Worm (Caenorhabditis elegans) whole organism, young adult: ENCODE data around the gene cft-1.

Source experiments
- B0336.3 ChIP-seq: fragments of 200-800 bp; sonication (Bioruptor generic); IDR thresholded peaks from 2 replicates; pipeline ENCODE4 v1.3.6; 2022; ENCODE audit warnings: missing genetic modification characterization, missing compliant biosample characterization
- F23B12.7 ChIP-seq: sonication (generic microtip); optimal IDR thresholded peaks from 2 replicates; lab custom pipeline; 2017; ENCODE audit warnings: missing genetic modification characterization, mild to moderate bottlenecking, missing compliant biosample characterization, antibody characterized with exemption, moderate library complexity; ENCODE audit not compliant: insufficient read depth
- F33H1.4 ChIP-seq: fragments of 200-800 bp; sonication (Bioruptor generic); IDR thresholded peaks from 2 replicates; pipeline ENCODE4 v1.3.6; 2022; ENCODE audit warnings: missing genetic modification reagents, missing genetic modification characterization, missing compliant biosample characterization
- F49E8.2 ChIP-seq: sonication (generic microtip); optimal IDR thresholded peaks from 3 replicates; lab custom pipeline; 2017; ENCODE audit warnings: missing genetic modification characterization, mild to moderate bottlenecking, missing compliant biosample characterization, antibody characterized with exemption, moderate library complexity; ENCODE audit not compliant: insufficient read depth
- Y53F4B.3 ChIP-seq: fragments of 200-800 bp; sonication (Bioruptor generic); IDR thresholded peaks from 2 replicates; pipeline ENCODE4 v1.3.6; 2022; ENCODE audit warnings: missing genetic modification reagents, missing genetic modification characterization, missing compliant biosample characterization
- atf-7 ChIP-seq: sonication (generic microtip); optimal IDR thresholded peaks from 2 replicates; lab custom pipeline; 2017; ENCODE audit warnings: mild to moderate bottlenecking, missing genetic modification characterization, missing compliant biosample characterization
- bed-1 ChIP-seq: fragments of 200-800 bp; sonication (Bioruptor generic); IDR thresholded peaks from 2 replicates; pipeline ENCODE4 v1.3.6; 2022; ENCODE audit warnings: missing genetic modification reagents, missing genetic modification characterization, missing compliant biosample characterization
- cebp-1 ChIP-seq, 2 experiments: fragments of 200-800 bp in 1 of 2; sonication (Bioruptor generic) in 1 of 2; sonication (generic microtip) in 1 of 2; IDR thresholded peaks in 1 of 2; optimal IDR thresholded peaks in 1 of 2; 2 replicates each; pipeline versions ENCODE4 v1.3.6 to Lab custom; 2017 to 2022; ENCODE audit warnings: missing compliant biosample characterization in 2 of 2, missing genetic modification characterization in 2 of 2, mild to moderate bottlenecking in 1 of 2, missing genetic modification reagents in 1 of 2, moderate library complexity in 1 of 2
- ceh-91 ChIP-seq: fragments of 200-800 bp; sonication (Bioruptor generic); IDR thresholded peaks from 2 replicates; pipeline ENCODE4 v1.3.6; 2022; ENCODE audit warnings: missing genetic modification reagents, missing genetic modification characterization, missing compliant biosample characterization
- chd-7 ChIP-seq: sonication (generic microtip); optimal IDR thresholded peaks from 2 replicates; lab custom pipeline; 2016; ENCODE audit warnings: mild to moderate bottlenecking, missing genetic modification characterization, moderate library complexity, missing compliant biosample characterization
- dpff-1 ChIP-seq: sonication (generic microtip); optimal IDR thresholded peaks from 2 replicates; lab custom pipeline; 2017; ENCODE audit warnings: mild to moderate bottlenecking, missing genetic modification characterization, missing compliant biosample characterization
- dpl-1 ChIP-seq: fragments of 150-350 bp; optimal IDR thresholded peaks from 2 replicates; lab custom pipeline; 2014; ENCODE audit warnings: missing biosample characterization, missing genetic modification reagents, missing genetic modification characterization
- efl-1 ChIP-seq: fragments of 150-350 bp; optimal IDR thresholded peaks from 2 replicates; lab custom pipeline; 2014; ENCODE audit warnings: missing biosample characterization, missing genetic modification reagents, missing genetic modification characterization
- egl-18 ChIP-seq: fragments of 200-800 bp; sonication (Bioruptor generic); IDR thresholded peaks from 2 replicates; pipeline ENCODE4 v1.3.6; 2022; ENCODE audit warnings: missing genetic modification reagents, missing genetic modification characterization, missing compliant biosample characterization
- ekl-4 ChIP-seq: fragments of 200-800 bp; sonication (Bioruptor generic); IDR thresholded peaks from 2 replicates; pipeline ENCODE4 v1.3.6; 2022; ENCODE audit warnings: missing genetic modification reagents, missing genetic modification characterization, missing compliant biosample characterization
- ets-4 ChIP-seq: fragments of 200-800 bp; sonication (Bioruptor generic); optimal IDR thresholded peaks from 2 replicates; lab custom pipeline; 2018; ENCODE audit warnings: mild to moderate bottlenecking, missing genetic modification characterization, missing compliant biosample characterization
- gei-17 ChIP-seq: fragments of 200-800 bp; sonication (Bioruptor generic); optimal IDR thresholded peaks from 2 replicates; lab custom pipeline; 2018; ENCODE audit warnings: mild to moderate bottlenecking, missing genetic modification characterization, missing compliant biosample characterization
- hlh-26 ChIP-seq: fragments of 200-800 bp; sonication (Bioruptor generic); conservative IDR thresholded peaks from 2 replicates; pipeline ENCODE4 v1.3.6; 2022; ENCODE audit warnings: missing genetic modification reagents, missing genetic modification characterization, missing compliant biosample characterization
- let-526 ChIP-seq: fragments of 200-800 bp; sonication (Bioruptor generic); IDR thresholded peaks from 2 replicates; pipeline ENCODE4 v1.3.6; 2022; ENCODE audit warnings: missing genetic modification reagents, missing genetic modification characterization, missing compliant biosample characterization
- lsl-1 ChIP-seq: fragments of 200-800 bp; sonication (Bioruptor generic); optimal IDR thresholded peaks from 2 replicates; lab custom pipeline; 2018; ENCODE audit warnings: mild to moderate bottlenecking, missing genetic modification characterization, moderate library complexity, missing compliant biosample characterization
- madf-3 ChIP-seq: fragments of 200-800 bp; sonication (Bioruptor generic); IDR thresholded peaks from 2 replicates; pipeline ENCODE4 v1.3.6; 2022; ENCODE audit warnings: missing genetic modification reagents, missing genetic modification characterization, missing compliant biosample characterization
- madf-6 ChIP-seq: fragments of 200-800 bp; sonication (Bioruptor generic); IDR thresholded peaks from 2 replicates; pipeline ENCODE4 v1.3.6; 2022; ENCODE audit warnings: missing genetic modification reagents, missing genetic modification characterization, missing compliant biosample characterization
- madf-8 ChIP-seq: fragments of 200-800 bp; sonication (Bioruptor generic); conservative IDR thresholded peaks from 2 replicates; pipeline ENCODE4 v1.3.6; 2022; ENCODE audit warnings: missing genetic modification reagents, missing genetic modification characterization, missing compliant biosample characterization
- mes-4 ChIP-seq: sonication (generic microtip); optimal IDR thresholded peaks from 2 replicates; lab custom pipeline; 2016; ENCODE audit warnings: missing genotype, missing genetic modification characterization, missing compliant biosample characterization
- nfya-1 ChIP-seq: sonication (generic microtip); optimal IDR thresholded peaks from 2 replicates; lab custom pipeline; 2017; ENCODE audit warnings: antibody characterized with exemption, missing compliant biosample characterization, missing genetic modification characterization, borderline replicate concordance; ENCODE audit not compliant: insufficient read depth
- nhr-120 ChIP-seq: fragments of 200-800 bp; sonication (Bioruptor generic); IDR thresholded peaks from 2 replicates; pipeline ENCODE4 v1.3.6; 2022; ENCODE audit warnings: missing genetic modification characterization, missing compliant biosample characterization
- nhr-80 ChIP-seq: sonication (generic microtip); optimal IDR thresholded peaks from 2 replicates; lab custom pipeline; 2016; ENCODE audit warnings: missing genetic modification characterization, missing compliant biosample characterization
- pbrm-1 ChIP-seq: fragments of 200-800 bp; sonication (Bioruptor generic); IDR thresholded peaks from 2 replicates; pipeline ENCODE4 v1.3.6; 2022; ENCODE audit warnings: missing genetic modification reagents, missing genetic modification characterization, missing compliant biosample characterization
- pha-4 ChIP-seq: fragments of 150-350 bp; sonication (generic microtip); optimal IDR thresholded peaks from 2 replicates; lab custom pipeline; 2014; ENCODE audit warnings: missing biosample characterization, missing genetic modification reagents, missing genetic modification characterization
- rcor-1 ChIP-seq: fragments of 200-800 bp; sonication (Bioruptor generic); IDR thresholded peaks from 2 replicates; pipeline ENCODE4 v1.3.6; 2022; ENCODE audit warnings: missing genetic modification reagents, missing genetic modification characterization, missing compliant biosample characterization
- snpc-1.1 ChIP-seq: sonication (generic microtip); optimal IDR thresholded peaks from 2 replicates; lab custom pipeline; 2017; ENCODE audit warnings: missing genetic modification characterization, mild to moderate bottlenecking, missing compliant biosample characterization, antibody characterized with exemption, moderate library complexity, missing genotype, missing genetic modification reagents; ENCODE audit not compliant: insufficient read depth
- xnd-1 ChIP-seq: sonication (generic microtip); optimal IDR thresholded peaks from 2 replicates; lab custom pipeline; 2016; ENCODE audit warnings: missing genotype, missing genetic modification reagents, missing genetic modification characterization, missing compliant biosample characterization
- zim-3 ChIP-seq: sonication (generic microtip); optimal IDR thresholded peaks from 2 replicates; lab custom pipeline; 2017; ENCODE audit warnings: mild to moderate bottlenecking, missing genetic modification characterization, moderate library complexity, missing compliant biosample characterization
- ztf-18 ChIP-seq: sonication (generic microtip); optimal IDR thresholded peaks from 2 replicates; lab custom pipeline; 2016; ENCODE audit warnings: missing genotype, mild to moderate bottlenecking, missing genetic modification characterization, missing compliant biosample characterization
- ztf-3 ChIP-seq: fragments of 200-800 bp; sonication (Bioruptor generic); optimal IDR thresholded peaks from 2 replicates; lab custom pipeline; 2018; ENCODE audit warnings: mild to moderate bottlenecking, missing genetic modification characterization, missing compliant biosample characterization

Gene cft-1

DNA sequence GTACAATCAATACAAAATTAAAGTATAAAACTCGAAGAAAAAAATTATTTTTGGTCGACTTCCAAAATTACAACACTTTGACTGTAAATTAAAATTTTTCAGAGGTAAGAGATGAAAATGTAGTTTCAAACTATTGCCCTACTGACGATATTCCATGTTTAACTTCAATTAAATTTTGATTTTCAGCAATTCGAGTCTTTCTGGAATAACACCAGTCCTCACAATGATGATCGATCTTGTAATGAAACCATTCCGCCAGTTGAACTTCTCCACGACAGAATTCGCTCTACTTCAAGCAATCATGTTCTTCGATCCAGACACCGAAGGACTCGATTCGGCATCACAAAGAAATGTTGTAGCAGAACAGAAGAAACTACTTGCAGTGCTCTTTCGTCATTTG is 29.5 kb upstream of the cft-1 start:
- TF ChIP-seq ets-4 (GFP tag; lab: Kevin White, UChicago): no peak
- TF ChIP-seq let-526 (GFP tag; lab: Robert Waterston, UW): no peak
- TF ChIP-seq bed-1 (GFP tag; lab: Robert Waterston, UW): no peak
- no peak for TF ChIP-seq nfya-1 (tag; lab: Kevin White, UChicago)
- no peak for TF ChIP-seq F49E8.2 (tag; lab: Kevin White, UChicago)
- TF ChIP-seq egl-18 (GFP tag; lab: Robert Waterston, UW): no peak
- TF ChIP-seq dpl-1 (GFP tag; lab: Kevin White, UChicago): no peak
- TF ChIP-seq zim-3 (tag; lab: Kevin White, UChicago): no peak
- no peak for TF ChIP-seq pbrm-1 (GFP tag; lab: Robert Waterston, UW)
- no peak for TF ChIP-seq B0336.3 (GFP tag; lab: Robert Waterston, UW)
- no peak for TF ChIP-seq mes-4 (tag; lab: Kevin White, UChicago)
- TF ChIP-seq, all 124 proteins: peak for 0

DNA sequence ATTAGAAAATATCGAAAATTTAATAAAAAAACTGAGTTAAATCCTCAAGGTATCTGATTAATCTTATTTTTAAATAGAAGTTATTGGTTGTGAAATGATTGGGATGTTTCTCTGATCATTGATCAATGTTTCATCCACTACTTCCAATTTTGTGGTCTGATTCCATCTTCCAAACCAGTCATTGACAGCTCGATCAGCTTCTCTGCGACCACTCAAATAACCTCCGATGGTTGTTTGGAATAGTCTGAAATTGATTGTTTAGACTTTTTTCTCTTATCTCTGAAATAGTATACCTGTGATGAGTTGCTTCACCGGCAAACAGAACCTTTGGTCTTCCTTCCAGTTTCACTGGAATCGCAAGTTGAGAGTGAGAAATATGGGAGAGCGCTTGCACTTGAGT is 28.6 kb upstream of the cft-1 start:
- TF ChIP-seq pha-4 (no peak), ztf-18 (tag; lab: Kevin White, UChicago) (peak; percentile 31), madf-3 (GFP tag; lab: Robert Waterston, UW) (no peak), hlh-26 (GFP tag; lab: Robert Waterston, UW) (no peak), nhr-120 (GFP tag; lab: Robert Waterston, UW) (no peak), nhr-80 (peak; percentile 78)

DNA sequence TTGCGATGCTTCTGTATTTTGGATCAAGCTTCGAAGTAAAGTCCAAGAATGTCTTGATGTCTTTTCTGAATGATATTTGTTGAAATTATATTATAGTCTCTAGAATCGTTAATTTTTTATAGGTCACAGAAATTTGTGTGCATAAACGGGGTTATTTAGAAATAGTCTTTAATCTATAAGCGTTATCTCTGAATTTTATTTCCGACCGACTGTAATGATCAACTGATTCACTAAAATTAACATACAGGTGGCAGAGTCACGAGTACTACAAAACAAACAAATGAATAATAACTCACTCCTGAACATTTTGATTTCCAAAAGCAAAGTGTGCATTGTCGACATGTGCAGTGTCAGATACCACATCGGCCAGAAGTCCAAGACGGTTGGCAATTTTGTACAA is 26.9 kb upstream of the cft-1 start:
- TF ChIP-seq efl-1 (GFP tag; lab: Kevin White, UChicago): no peak
- no peak for TF ChIP-seq rcor-1 (GFP tag; lab: Robert Waterston, UW)
- TF ChIP-seq nhr-80: peak; percentile 8
- TF ChIP-seq chd-7 (tag; lab: Kevin White, UChicago): no peak

DNA sequence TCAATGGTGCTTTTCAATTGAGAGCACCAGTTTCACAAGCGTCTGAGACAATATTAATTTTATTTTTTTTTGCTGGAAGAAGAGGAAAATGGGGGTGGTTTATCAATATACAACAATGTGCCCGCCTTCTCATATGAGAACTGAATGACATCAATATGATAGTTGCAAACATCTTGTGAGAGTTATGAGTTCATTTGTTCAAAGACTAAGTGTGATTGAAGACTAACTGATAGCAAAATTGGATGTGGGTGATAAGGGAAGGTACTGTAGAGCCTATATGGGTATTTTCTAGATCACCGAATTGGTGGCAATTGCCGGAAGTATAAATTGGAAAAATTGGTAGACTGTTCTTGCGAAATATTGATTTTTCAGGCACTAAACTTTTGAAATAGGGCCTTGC is 26.0 kb upstream of the cft-1 start:
- no peak for TF ChIP-seq madf-6 (GFP tag; lab: Robert Waterston, UW)
- TF ChIP-seq atf-7 (tag; lab: Kevin White, UChicago): peak; percentile 49
- TF ChIP-seq ets-4 (GFP tag; lab: Kevin White, UChicago): peak; percentile 49
- no peak for TF ChIP-seq Y53F4B.3 (GFP tag; lab: Robert Waterston, UW)
- TF ChIP-seq cebp-1 (GFP tag; IDR thresholded peaks at IDR 0.05; lab: Robert Waterston, UW): no peak
- peak; percentile 37 for TF ChIP-seq cebp-1 (tag; optimal IDR thresholded peaks at IDR 0.05; lab: Kevin White, UChicago)
- TF ChIP-seq gei-17: no peak
- TF ChIP-seq nhr-80: peak; percentile 86

DNA sequence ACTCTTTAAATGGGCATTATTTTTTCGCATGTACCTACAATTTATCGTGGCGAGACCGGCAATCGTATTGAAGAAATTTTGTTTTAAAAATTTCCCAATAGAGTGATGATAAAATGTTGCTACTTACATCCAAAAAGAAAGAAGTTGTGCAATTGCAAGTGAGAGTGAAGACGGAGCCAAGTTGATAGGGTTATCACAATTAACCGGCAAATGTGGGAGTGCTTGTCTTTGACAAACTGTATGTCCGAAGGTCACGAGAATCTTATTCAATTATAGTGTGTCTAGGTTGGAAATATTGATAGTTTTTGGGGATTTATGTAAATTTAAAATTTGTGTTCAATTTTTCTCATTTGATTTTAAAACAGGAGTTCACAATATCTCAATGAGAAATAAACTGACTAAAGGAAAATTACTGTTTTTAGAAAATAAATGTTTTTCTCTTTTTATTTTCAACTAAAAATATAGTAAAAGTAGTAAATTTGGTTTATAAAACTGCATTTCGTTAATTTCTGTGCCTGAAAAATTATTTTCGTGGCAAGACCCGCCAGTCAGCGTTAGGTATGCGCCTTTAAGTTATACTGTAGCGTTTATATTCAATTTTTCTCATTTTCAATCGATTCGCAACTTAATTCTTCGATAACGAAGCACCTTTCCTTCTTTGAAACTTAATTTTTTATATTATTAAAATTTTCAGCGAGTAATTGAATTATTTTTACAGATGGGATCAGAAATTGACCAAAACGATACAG is 24.8 kb upstream of the cft-1 start, which contains the start of the genes hpo-15 and mms-19:
Gene hpo-15, minus strand, starts transcription at position 201 of the 749 bp plus-strand sequence.
Gene mms-19, plus strand, starts transcription at position 719 of the 749 bp plus-strand sequence.
- TF ChIP-seq madf-6 (GFP tag; lab: Robert Waterston, UW): peak; percentile 85
- 0 out of 2 replicates have a peak, but pooled peaks have one; percentile 33 for TF ChIP-seq ceh-91
- TF ChIP-seq nhr-80: peak; percentile 57
- TF ChIP-seq ekl-4 (GFP tag; lab: Robert Waterston, UW): no peak
- TF ChIP-seq xnd-1 (tag; lab: Kevin White, UChicago): peak; percentile 80
- TF ChIP-seq madf-8 (GFP tag; lab: Robert Waterston, UW): peak; percentile 52
- TF ChIP-seq F33H1.4 (GFP tag; lab: Robert Waterston, UW): peak; percentile 85
- no peak for TF ChIP-seq dpff-1 (tag; lab: Kevin White, UChicago)
- TF ChIP-seq lsl-1 (GFP tag; lab: Kevin White, UChicago): peak; percentile 75
- no peak for TF ChIP-seq F23B12.7 (tag; lab: Kevin White, UChicago)
- no peak for TF ChIP-seq snpc-1.1 (tag; lab: Kevin White, UChicago)
- no peak for TF ChIP-seq ztf-3
